Worm (Caenorhabditis elegans): ENCODE data around the gene H23L24.4.

ce11 chrIV:8679225-8679624, 26.2 kb downstream of the H23L24.4 start, which contains the start of gene nlp-60:
- TF ChIP-seq T22C8.4 (GFP tag; IDR thresholded peaks at IDR 0.05) (no peak), klf-2 (GFP tag; conservative IDR thresholded peaks at IDR 0.05) (no peak)
